Worm (Caenorhabditis elegans) whole organism, L4/young adult: Measurements from ENCODE around the gene hot-7.

Source experiments
- W03F9.2 ChIP-seq: fragments of 150-350 bp; optimal IDR thresholded peaks from 2 replicates; lab custom pipeline; 2014; ENCODE audit warnings: missing biosample characterization, missing genetic modification characterization
- dao-5 ChIP-seq: sonication (generic microtip); optimal IDR thresholded peaks from 2 replicates; lab custom pipeline; 2016; ENCODE audit warnings: missing genotype, missing genetic modification characterization, moderate library complexity, missing compliant biosample characterization
- him-1 ChIP-seq: sonication (generic microtip); optimal IDR thresholded peaks from 2 replicates; lab custom pipeline; 2016; ENCODE audit warnings: missing genotype, missing genetic modification reagents, missing genetic modification characterization, missing compliant biosample characterization

DNA sequence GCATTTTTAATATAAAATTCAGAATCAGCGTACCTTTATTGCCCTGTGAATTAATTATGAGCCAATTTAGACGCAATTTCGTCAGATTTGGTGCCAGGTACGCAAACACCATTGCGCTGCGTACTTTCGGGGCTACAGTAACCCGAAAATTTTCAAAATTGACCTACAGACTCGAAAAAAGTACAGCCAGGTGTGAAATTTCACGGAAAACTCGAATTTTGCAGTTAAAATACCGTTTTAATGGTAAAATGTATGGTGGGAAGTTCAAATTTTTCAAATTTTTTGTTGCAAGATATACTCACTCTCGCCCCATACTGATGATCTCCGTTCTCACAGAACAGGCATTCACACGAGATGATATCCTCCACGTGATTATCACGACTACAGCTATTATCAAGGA is 25.4 kb downstream of the hot-7 start:
- TF ChIP-seq dao-5 (tag; lab: Kevin White, UChicago) (no peak), him-1 (no peak), W03F9.2 (no peak)
